Worm (Caenorhabditis elegans): Measurements from ENCODE around the gene tsp-2.

ce11 chrIII:8281310-8281709 lies 43.6 kb upstream of the tsp-2 start:
- no peak for TF ChIP-seq lsl-1 (GFP tag; optimal IDR thresholded peaks at IDR 0.05)
- no peak for TF ChIP-seq nhr-90 (tag; optimal IDR thresholded peaks at IDR 0.05)
- no peak for TF ChIP-seq Y67H2A.10 (GFP tag; conservative IDR thresholded peaks at IDR 0.05)
- TF ChIP-seq unc-130 (GFP tag; optimal IDR thresholded peaks at IDR 0.05): no peak
- no peak for TF ChIP-seq ama-1 (optimal IDR thresholded peaks at IDR 0.05)
- no peak for TF ChIP-seq ama-1 (GFP tag; optimal IDR thresholded peaks at IDR 0.05)
- TF ChIP-seq nfya-1 (tag; optimal IDR thresholded peaks at IDR 0.05; ENCODE audit: borderline replicate concordance, insufficient read depth): no peak
- no peak for TF ChIP-seq B0019.2 (GFP tag; conservative IDR thresholded peaks at IDR 0.05)

Data from whole organism, young adult.